Worm (Caenorhabditis elegans) whole organism, L2 larva: ENCODE results near the gene srv-21.
A peak's percentile ranks its signal among the peaks of the same experiment; 100 is the strongest.

Experiments used
- C34F6.9 ChIP-seq: fragments of 150-350 bp; optimal IDR thresholded peaks from 2 replicates; lab custom pipeline; 2014; ENCODE audit warnings: missing biosample characterization, missing genetic modification characterization
- F13H6.1 ChIP-seq: sonication (generic microtip); optimal IDR thresholded peaks from 2 replicates; lab custom pipeline; 2016; ENCODE audit warnings: missing genetic modification characterization, missing compliant biosample characterization
- Y55F3AM.14 ChIP-seq: fragments of 200-800 bp; sonication (Bioruptor generic); optimal IDR thresholded peaks from 2 replicates; lab custom pipeline; 2018; ENCODE audit warnings: mild to moderate bottlenecking, missing genetic modification characterization, missing compliant biosample characterization
- ZK546.5 ChIP-seq: sonication (generic microtip); optimal IDR thresholded peaks from 2 replicates; lab custom pipeline; 2017; ENCODE audit warnings: missing biosample characterization, missing genetic modification characterization
- alr-1 ChIP-seq: fragments of 150-350 bp; optimal IDR thresholded peaks from 2 replicates; lab custom pipeline; 2014; ENCODE audit warnings: missing biosample characterization, missing genetic modification characterization
- aly-2 ChIP-seq: fragments of 150-350 bp; optimal IDR thresholded peaks from 2 replicates; lab custom pipeline; 2014; ENCODE audit warnings: missing biosample characterization, missing genetic modification characterization
- blmp-1 ChIP-seq: sonication (generic microtip); optimal IDR thresholded peaks from 2 replicates; lab custom pipeline; 2017; ENCODE audit warnings: missing genetic modification characterization, mild to moderate bottlenecking, missing compliant biosample characterization, antibody characterized with exemption, moderate library complexity; ENCODE audit not compliant: insufficient read depth
- ceh-16 ChIP-seq: fragments of 150-350 bp; optimal IDR thresholded peaks from 2 replicates; lab custom pipeline; 2014; ENCODE audit warnings: missing biosample characterization, missing genetic modification characterization
- ceh-82 ChIP-seq: fragments of 150-350 bp; optimal IDR thresholded peaks from 2 replicates; lab custom pipeline; 2014; ENCODE audit warnings: missing biosample characterization, missing genetic modification characterization
- crh-2 ChIP-seq: sonication (generic microtip); optimal IDR thresholded peaks from 2 replicates; lab custom pipeline; 2017; ENCODE audit warnings: missing biosample characterization, missing genetic modification characterization
- dmd-4 ChIP-seq: sonication (generic microtip); optimal IDR thresholded peaks from 2 replicates; lab custom pipeline; 2017; ENCODE audit warnings: missing biosample characterization, missing genetic modification characterization
- egl-27 ChIP-seq: sonication (generic microtip); optimal IDR thresholded peaks from 3 replicates; lab custom pipeline; 2017; ENCODE audit warnings: missing biosample characterization, missing genetic modification reagents, missing genetic modification characterization
- elt-1 ChIP-seq: fragments of 150-350 bp; optimal IDR thresholded peaks from 2 replicates; lab custom pipeline; 2014; ENCODE audit warnings: missing biosample characterization, missing genetic modification characterization
- fos-1 ChIP-seq: fragments of 150-350 bp; optimal IDR thresholded peaks from 2 replicates; lab custom pipeline; 2014; ENCODE audit warnings: missing biosample characterization, missing genetic modification characterization
- lin-13 ChIP-seq: fragments of 150-350 bp; optimal IDR thresholded peaks from 2 replicates; lab custom pipeline; 2014; ENCODE audit warnings: missing biosample characterization, missing genetic modification reagents, missing genetic modification characterization
- lin-39 ChIP-seq: fragments of 150-350 bp; optimal IDR thresholded peaks from 2 replicates; lab custom pipeline; 2014; ENCODE audit warnings: missing biosample characterization, missing genetic modification reagents, missing genetic modification characterization
- mbf-1 ChIP-seq: sonication (generic microtip); optimal IDR thresholded peaks from 2 replicates; lab custom pipeline; 2017; ENCODE audit warnings: missing biosample characterization, missing genetic modification characterization
- mdl-1 ChIP-seq, 2 experiments: fragments of 150-350 bp in 1 of 2; sonication (generic microtip) in 1 of 2; optimal IDR thresholded peaks; 2 replicates each; lab custom pipeline; 2017; ENCODE audit warnings: missing biosample characterization in 2 of 2, missing genetic modification characterization in 2 of 2
- nhr-10 ChIP-seq: sonication (generic microtip); optimal IDR thresholded peaks from 2 replicates; lab custom pipeline; 2017; ENCODE audit warnings: missing biosample characterization, missing genetic modification characterization
- nhr-11 ChIP-seq: fragments of 150-350 bp; optimal IDR thresholded peaks from 2 replicates; lab custom pipeline; 2014; ENCODE audit warnings: missing biosample characterization, missing genetic modification characterization
- nhr-12 ChIP-seq: fragments of 150-350 bp; optimal IDR thresholded peaks from 2 replicates; lab custom pipeline; 2014; ENCODE audit warnings: missing biosample characterization, missing genetic modification characterization
- nhr-21 ChIP-seq: fragments of 150-350 bp; optimal IDR thresholded peaks from 2 replicates; lab custom pipeline; 2014; ENCODE audit warnings: missing biosample characterization, missing genetic modification characterization
- nhr-23 ChIP-seq: fragments of 150-350 bp; optimal IDR thresholded peaks from 2 replicates; lab custom pipeline; 2014; ENCODE audit warnings: missing biosample characterization, missing genetic modification reagents, missing genetic modification characterization
- nhr-77 ChIP-seq: fragments of 150-350 bp; optimal IDR thresholded peaks from 2 replicates; lab custom pipeline; 2014; ENCODE audit warnings: missing biosample characterization, missing genetic modification characterization
- peb-1 ChIP-seq: fragments of 150-350 bp; optimal IDR thresholded peaks from 2 replicates; lab custom pipeline; 2014; ENCODE audit warnings: missing biosample characterization, missing genetic modification characterization
- sem-4 ChIP-seq: fragments of 150-350 bp; optimal IDR thresholded peaks from 2 replicates; lab custom pipeline; 2014; ENCODE audit warnings: missing biosample characterization, missing genetic modification reagents, missing genetic modification characterization
- skn-1 ChIP-seq: sonication (generic microtip); optimal IDR thresholded peaks from 2 replicates; lab custom pipeline; 2017; ENCODE audit warnings: missing biosample characterization, missing genetic modification characterization
- sma-3 ChIP-seq: sonication (generic microtip); optimal IDR thresholded peaks from 2 replicates; lab custom pipeline; 2016; ENCODE audit warnings: missing genetic modification reagents, missing genetic modification characterization, missing compliant biosample characterization
- snpc-4 ChIP-seq: fragments of 150-350 bp; optimal IDR thresholded peaks from 2 replicates; lab custom pipeline; 2014; ENCODE audit warnings: missing biosample characterization, missing genetic modification characterization
- unc-39 ChIP-seq: fragments of 150-350 bp; optimal IDR thresholded peaks from 2 replicates; lab custom pipeline; 2014; ENCODE audit warnings: missing biosample characterization, missing genetic modification characterization
- unc-55 ChIP-seq: fragments of 150-350 bp; sonication (generic microtip); optimal IDR thresholded peaks from 3 replicates; lab custom pipeline; 2014; ENCODE audit warnings: missing biosample characterization, missing genetic modification reagents, missing genetic modification characterization
- unc-62 ChIP-seq: fragments of 150-350 bp; optimal IDR thresholded peaks from 2 replicates; lab custom pipeline; 2014; ENCODE audit warnings: missing biosample characterization, missing genetic modification reagents, missing genetic modification characterization
- zag-1 ChIP-seq: fragments of 150-350 bp; optimal IDR thresholded peaks from 2 replicates; lab custom pipeline; 2014; ENCODE audit warnings: missing biosample characterization, missing genetic modification characterization
- ztf-1 ChIP-seq: fragments of 200-800 bp; sonication (Bioruptor generic); conservative IDR thresholded peaks from 2 replicates; pipeline ENCODE4 v1.3.6; 2022; ENCODE audit warnings: missing genetic modification characterization, missing compliant biosample characterization
- ztf-11 ChIP-seq: sonication (generic microtip); optimal IDR thresholded peaks from 2 replicates; lab custom pipeline; 2017; ENCODE audit warnings: missing biosample characterization, missing genetic modification characterization
- ztf-4 ChIP-seq: fragments of 150-350 bp; optimal IDR thresholded peaks from 2 replicates; lab custom pipeline; 2014; ENCODE audit warnings: missing biosample characterization, missing genetic modification characterization

The srv-21 gene

ce11 chrIV:5865818-5866217 lies 11.3 kb downstream of the srv-21 start, which contains the start of gene spe-27:
spe-27 (minus strand) TSS chrIV:5865918.
- no peak for TF ChIP-seq zag-1

DNA sequence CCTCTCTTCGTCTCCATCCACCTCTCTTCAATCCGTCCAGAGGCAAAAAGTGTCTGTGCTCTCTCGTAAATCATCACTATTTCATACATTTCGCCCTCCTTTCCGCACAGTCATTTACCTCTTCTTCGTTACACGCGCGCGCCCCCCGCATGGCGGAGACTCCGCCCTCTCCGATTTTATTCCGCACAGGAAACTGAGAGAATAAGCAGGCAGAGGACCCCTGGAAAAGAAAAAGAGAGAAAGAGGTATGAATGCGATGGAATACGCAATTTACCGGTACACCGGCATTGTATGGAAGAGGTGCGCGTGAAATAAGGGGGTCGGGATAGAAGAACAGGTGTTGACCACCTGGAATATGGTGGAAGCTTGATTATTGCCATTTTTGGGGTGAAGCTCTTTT lies 16.4 kb downstream of the srv-21 start:
- TF ChIP-seq elt-1 (tag; lab: Kevin White, UChicago), result no peak
- no peak for TF ChIP-seq crh-2 (tag; lab: Kevin White, UChicago)
- no peak for TF ChIP-seq fos-1 (tag; lab: Kevin White, UChicago)
- TF ChIP-seq snpc-4 (tag; lab: Kevin White, UChicago), result no peak
- TF ChIP-seq skn-1 (tag; lab: Kevin White, UChicago), result no peak
- TF ChIP-seq egl-27 (tag; lab: Kevin White, UChicago), result no peak
- TF ChIP-seq ZK546.5 (tag; lab: Kevin White, UChicago), result no peak
- TF ChIP-seq nhr-11 (tag; lab: Kevin White, UChicago), result no peak

ce11 chrIV:5859876-5860275 lies 17.3 kb downstream of the srv-21 start, which contains the start of gene C06E7.4:
C06E7.4 (minus strand) TSS chrIV:5859976.
- no peak for TF ChIP-seq sem-4 (tag; lab: Kevin White, UChicago)
- no peak for TF ChIP-seq unc-39 (tag; lab: Kevin White, UChicago)
- no peak for TF ChIP-seq nhr-77
- TF ChIP-seq peb-1 (tag; lab: Kevin White, UChicago), result no peak
- TF ChIP-seq mdl-1 (tag; optimal IDR thresholded peaks at IDR 0.05; lab: Kevin White, UChicago), result no peak
- no peak for TF ChIP-seq Y55F3AM.14 (GFP tag; lab: Kevin White, UChicago)
- TF ChIP-seq mbf-1 (tag; lab: Kevin White, UChicago), result no peak
- TF ChIP-seq lin-39 (tag; lab: Kevin White, UChicago), result no peak
- TF ChIP-seq fos-1 (tag; lab: Kevin White, UChicago), result no peak
- TF ChIP-seq F13H6.1 (tag; lab: Kevin White, UChicago), result no peak
- TF ChIP-seq unc-62 (GFP tag; lab: Kevin White, UChicago), result no peak
- no peak for TF ChIP-seq aly-2 (tag; lab: Kevin White, UChicago)
- no peak for TF ChIP-seq ceh-16 (tag; lab: Kevin White, UChicago)
- TF ChIP-seq ztf-11 (tag; lab: Kevin White, UChicago), result no peak
- TF ChIP-seq, all 48 proteins: peak for 0

ce11 chrIV:5858212-5858611 lies 18.9 kb downstream of the srv-21 start:
- no peak for TF ChIP-seq sma-3 (GFP tag; lab: Kevin White, UChicago)
- TF ChIP-seq blmp-1, result peak; percentile 69
- TF ChIP-seq crh-2 (tag; lab: Kevin White, UChicago), result no peak
- TF ChIP-seq, all 48 proteins: peak for 1

ce11 chrIV:5856975-5857374 lies 20.2 kb downstream of the srv-21 start:
- TF ChIP-seq nhr-10 (no peak), C34F6.9 (tag; lab: Kevin White, UChicago) (no peak), ztf-1 (no peak), alr-1 (tag; lab: Kevin White, UChicago) (no peak), dmd-4 (tag; lab: Kevin White, UChicago) (no peak), nhr-77 (no peak), sem-4 (tag; lab: Kevin White, UChicago) (no peak), peb-1 (tag; lab: Kevin White, UChicago) (no peak), unc-55 (GFP tag; lab: Kevin White, UChicago) (no peak), nhr-11 (tag; lab: Kevin White, UChicago) (no peak)
- TF ChIP-seq, all 48 proteins: peak for 0

- no peak for TF ChIP-seq sem-4 (tag; lab: Kevin White, UChicago)
- no peak for TF ChIP-seq peb-1 (tag; lab: Kevin White, UChicago)
- TF ChIP-seq ceh-82, result no peak
- TF ChIP-seq crh-2 (tag; lab: Kevin White, UChicago), result no peak
- no peak for TF ChIP-seq blmp-1
- TF ChIP-seq nhr-21 (tag; lab: Kevin White, UChicago), result no peak
- no peak for TF ChIP-seq nhr-23 (tag; lab: Kevin White, UChicago)
- no peak for TF ChIP-seq Y55F3AM.14 (GFP tag; lab: Kevin White, UChicago)
- TF ChIP-seq mdl-1 (tag; optimal IDR thresholded peaks at IDR 0.05; lab: Kevin White, UChicago), result no peak
- no peak for TF ChIP-seq fos-1 (tag; lab: Kevin White, UChicago)
- TF ChIP-seq nhr-10, result no peak
- no peak for TF ChIP-seq lin-13 (GFP tag; lab: Kevin White, UChicago)
- TF ChIP-seq aly-2 (tag; lab: Kevin White, UChicago), result no peak
- no peak for TF ChIP-seq unc-62 (GFP tag; lab: Kevin White, UChicago)
- TF ChIP-seq ztf-1, result no peak
- no peak for TF ChIP-seq ztf-4 (tag; lab: Kevin White, UChicago)
- no peak for TF ChIP-seq ztf-11 (tag; lab: Kevin White, UChicago)
- no peak for TF ChIP-seq nhr-12 (tag; lab: Kevin White, UChicago)
- TF ChIP-seq unc-39 (tag; lab: Kevin White, UChicago), result no peak
- TF ChIP-seq, all 48 proteins: peak for 0
Measured at ce11 chrIV:5855608-5856007, 21.5 kb downstream of the srv-21 start.
